Worm (Caenorhabditis elegans) whole organism, late embryonic: ENCODE results near the gene cpt-3.

Source experiments
- ama-1 ChIP-seq: fragments of 150-350 bp; optimal IDR thresholded peaks from 2 replicates; lab custom pipeline; 2014
- fkh-10 ChIP-seq: fragments of 150-350 bp; optimal IDR thresholded peaks from 2 replicates; lab custom pipeline; 2014; ENCODE audit warnings: missing biosample characterization, missing genetic modification reagents, missing genetic modification characterization
- mec-3 ChIP-seq: sonication (generic microtip); optimal IDR thresholded peaks from 2 replicates; lab custom pipeline; 2016; ENCODE audit warnings: borderline replicate concordance, missing genetic modification characterization, missing compliant biosample characterization
- npax-4 ChIP-seq: sonication (generic microtip); optimal IDR thresholded peaks from 2 replicates; lab custom pipeline; 2016; ENCODE audit warnings: missing genetic modification characterization, missing compliant biosample characterization
- pat-9 ChIP-seq: fragments of 200-800 bp; sonication (Bioruptor generic); optimal IDR thresholded peaks from 2 replicates; lab custom pipeline; 2018; ENCODE audit warnings: mild to moderate bottlenecking, missing genetic modification characterization, moderate library complexity, missing compliant biosample characterization
- pqm-1 ChIP-seq: sonication (generic microtip); optimal IDR thresholded peaks from 2 replicates; lab custom pipeline; 2016; ENCODE audit warnings: missing genetic modification characterization, missing compliant biosample characterization
- unc-55 ChIP-seq: sonication (generic microtip); optimal IDR thresholded peaks from 2 replicates; lab custom pipeline; 2017; ENCODE audit warnings: missing biosample characterization, missing genetic modification reagents, missing genetic modification characterization

DNA sequence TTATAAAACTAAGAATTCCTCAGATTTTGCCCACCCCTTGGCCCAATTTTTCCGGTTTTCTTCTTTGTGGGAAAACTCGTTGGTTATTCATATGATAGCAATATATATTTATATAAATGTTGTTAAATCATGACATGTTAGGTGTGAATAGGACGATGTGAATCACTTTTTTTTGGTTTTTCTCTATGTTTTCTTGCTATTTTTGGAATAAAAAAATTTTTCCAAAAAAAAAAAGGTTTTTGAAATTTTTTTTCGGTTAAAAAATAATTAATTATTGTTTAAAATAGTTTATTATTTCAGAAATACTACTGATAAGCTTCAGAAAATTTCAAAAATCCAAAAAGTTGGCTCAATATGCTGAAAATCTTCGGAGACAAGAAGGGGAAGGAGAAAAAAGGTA, 9.8 kb downstream of the cpt-3 start, which contains the start of gene Y48G9A.9:
- TF ChIP-seq pat-9 (tag; lab: Kevin White, UChicago) = no peak
- no peak for TF ChIP-seq unc-55 (GFP tag; lab: Kevin White, UChicago)
- TF ChIP-seq npax-4 (tag; lab: Kevin White, UChicago) = no peak
- no peak for TF ChIP-seq fkh-10
- TF ChIP-seq mec-3 (tag; lab: Kevin White, UChicago) = no peak
- TF ChIP-seq pqm-1 = no peak
- TF ChIP-seq ama-1 (lab: Kevin White, UChicago) = no peak
